Worm (Caenorhabditis elegans) whole organism, mixed stage, embryonic: Measurements from ENCODE around the gene T26H8.4.

Experiments
- M03D4.4 ChIP-seq: sonication (generic microtip); optimal IDR thresholded peaks from 2 replicates; lab custom pipeline; 2017; ENCODE audit warnings: mild to moderate bottlenecking, missing genetic modification characterization, missing compliant biosample characterization
- bed-3 ChIP-seq: fragments of 200-800 bp; sonication (Bioruptor generic); optimal IDR thresholded peaks from 3 replicates; lab custom pipeline; 2018; ENCODE audit warnings: mild to moderate bottlenecking, missing genetic modification characterization, moderate library complexity, missing compliant biosample characterization
- blmp-1 ChIP-seq: fragments of 150-350 bp; optimal IDR thresholded peaks from 2 replicates; lab custom pipeline; 2014; ENCODE audit warnings: missing biosample characterization, missing genetic modification characterization
- ceh-39 ChIP-seq: fragments of 150-350 bp; optimal IDR thresholded peaks from 2 replicates; lab custom pipeline; 2014; ENCODE audit warnings: missing biosample characterization, missing genetic modification characterization
- ceh-83 ChIP-seq: fragments of 200-800 bp; sonication (Bioruptor generic); optimal IDR thresholded peaks from 2 replicates; lab custom pipeline; 2018; ENCODE audit warnings: mild to moderate bottlenecking, missing genetic modification characterization, missing compliant biosample characterization
- ces-1 ChIP-seq: fragments of 150-350 bp; optimal IDR thresholded peaks from 2 replicates; lab custom pipeline; 2014; ENCODE audit warnings: missing biosample characterization, missing genetic modification reagents, missing genetic modification characterization
- cnd-1 ChIP-seq: fragments of 200-800 bp; sonication (Bioruptor generic); optimal IDR thresholded peaks from 2 replicates; lab custom pipeline; 2018; ENCODE audit warnings: mild to moderate bottlenecking, missing genetic modification characterization, missing compliant biosample characterization
- drap-1 ChIP-seq: fragments of 200-800 bp; sonication (Bioruptor generic); optimal IDR thresholded peaks from 3 replicates; lab custom pipeline; 2018; ENCODE audit warnings: mild to moderate bottlenecking, missing genetic modification characterization, missing compliant biosample characterization
- elt-1 ChIP-seq: sonication (generic microtip); optimal IDR thresholded peaks from 2 replicates; lab custom pipeline; 2017; ENCODE audit warnings: missing genetic modification characterization, mild to moderate bottlenecking, missing compliant biosample characterization, antibody characterized with exemption, moderate library complexity, borderline replicate concordance; ENCODE audit not compliant: insufficient read depth
- elt-3 ChIP-seq: fragments of 150-350 bp; optimal IDR thresholded peaks from 2 replicates; lab custom pipeline; 2014; ENCODE audit warnings: missing biosample characterization, missing genetic modification characterization
- flh-1 ChIP-seq: fragments of 200-800 bp; sonication (Bioruptor generic); optimal IDR thresholded peaks from 2 replicates; lab custom pipeline; 2018; ENCODE audit warnings: mild to moderate bottlenecking, missing genetic modification characterization, moderate library complexity, missing compliant biosample characterization
- hlh-1 ChIP-seq: fragments of 150-350 bp; optimal IDR thresholded peaks from 2 replicates; lab custom pipeline; 2014; ENCODE audit warnings: missing biosample characterization, missing genetic modification reagents, missing genetic modification characterization
- lin-13 ChIP-seq: fragments of 150-350 bp; optimal IDR thresholded peaks from 2 replicates; lab custom pipeline; 2014; ENCODE audit warnings: missing biosample characterization, missing genetic modification characterization
- lin-32 ChIP-seq: fragments of 200-800 bp; sonication (Bioruptor generic); optimal IDR thresholded peaks from 2 replicates; lab custom pipeline; 2018; ENCODE audit warnings: mild to moderate bottlenecking, missing genetic modification characterization, missing compliant biosample characterization
- lsy-2 ChIP-seq: fragments of 150-350 bp; optimal IDR thresholded peaks from 2 replicates; lab custom pipeline; 2014; ENCODE audit warnings: missing biosample characterization, missing genetic modification characterization
- mab-5 ChIP-seq: fragments of 150-350 bp; optimal IDR thresholded peaks from 2 replicates; lab custom pipeline; 2014; ENCODE audit warnings: missing biosample characterization, missing genetic modification characterization
- mep-1 ChIP-seq: fragments of 150-350 bp; optimal IDR thresholded peaks from 2 replicates; lab custom pipeline; 2017; ENCODE audit warnings: missing biosample characterization, missing genetic modification reagents, missing genetic modification characterization, inconsistent platforms
- nhr-12 ChIP-seq: fragments of 150-350 bp; optimal IDR thresholded peaks from 2 replicates; lab custom pipeline; 2014; ENCODE audit warnings: missing biosample characterization, missing genetic modification characterization
- nhr-2 ChIP-seq: fragments of 150-350 bp; optimal IDR thresholded peaks from 2 replicates; lab custom pipeline; 2014; ENCODE audit warnings: missing biosample characterization, missing genetic modification characterization
- nhr-237 ChIP-seq: fragments of 150-350 bp; optimal IDR thresholded peaks from 2 replicates; lab custom pipeline; 2014; ENCODE audit warnings: missing biosample characterization, missing genetic modification characterization
- nhr-28 ChIP-seq: fragments of 150-350 bp; optimal IDR thresholded peaks from 2 replicates; lab custom pipeline; 2014; ENCODE audit warnings: missing biosample characterization, missing genetic modification characterization
- nhr-76 ChIP-seq: sonication (generic microtip); optimal IDR thresholded peaks from 2 replicates; lab custom pipeline; 2017; ENCODE audit warnings: missing biosample characterization, missing genetic modification characterization
- pha-4 ChIP-seq: fragments of 150-350 bp; optimal IDR thresholded peaks from 2 replicates; lab custom pipeline; 2018; ENCODE audit warnings: missing biosample characterization, missing genetic modification reagents, missing genetic modification characterization
- sem-2 ChIP-seq: fragments of 200-800 bp; sonication (Bioruptor generic); optimal IDR thresholded peaks from 2 replicates; lab custom pipeline; 2018; ENCODE audit warnings: mild to moderate bottlenecking, missing genetic modification characterization, missing compliant biosample characterization
- snpc-4 ChIP-seq: fragments of 150-350 bp; optimal IDR thresholded peaks from 2 replicates; lab custom pipeline; 2014; ENCODE audit warnings: missing biosample characterization, missing genetic modification characterization
- sptf-1 ChIP-seq: sonication (generic microtip); optimal IDR thresholded peaks from 2 replicates; lab custom pipeline; 2017; ENCODE audit warnings: mild to moderate bottlenecking, missing genetic modification characterization, moderate library complexity, missing compliant biosample characterization
- tbx-8 ChIP-seq: fragments of 200-800 bp; sonication (Bioruptor generic); optimal IDR thresholded peaks from 2 replicates; lab custom pipeline; 2018; ENCODE audit warnings: mild to moderate bottlenecking, missing genetic modification characterization, moderate library complexity, missing compliant biosample characterization
- unc-120 ChIP-seq: sonication (generic microtip); optimal IDR thresholded peaks from 2 replicates; lab custom pipeline; 2017; ENCODE audit warnings: missing genetic modification characterization, missing compliant biosample characterization; ENCODE audit not compliant: poor library complexity, severe bottlenecking
- unc-39 ChIP-seq: fragments of 150-350 bp; optimal IDR thresholded peaks from 2 replicates; lab custom pipeline; 2014; ENCODE audit warnings: missing biosample characterization, missing genetic modification characterization
- unc-62 ChIP-seq: fragments of 150-350 bp; optimal IDR thresholded peaks from 2 replicates; lab custom pipeline; 2014; ENCODE audit warnings: missing biosample characterization, missing genetic modification reagents, missing genetic modification characterization
- zip-8 ChIP-seq: fragments of 150-350 bp; optimal IDR thresholded peaks from 2 replicates; lab custom pipeline; 2014; ENCODE audit warnings: missing biosample characterization, missing genetic modification characterization
- ztf-11 ChIP-seq: fragments of 150-350 bp; optimal IDR thresholded peaks from 2 replicates; lab custom pipeline; 2014; ENCODE audit warnings: missing biosample characterization, missing genetic modification characterization

The T26H8.4 gene

ce11 chrV:15313529-15313928, 6.9 kb upstream of the T26H8.4 start:
- TF ChIP-seq nhr-76 (tag; lab: Kevin White, UChicago) (no peak), drap-1 (GFP tag; lab: Kevin White, UChicago) (no peak), blmp-1 (no peak), ces-1 (GFP tag; lab: Kevin White, UChicago) (no peak), M03D4.4 (no peak), flh-1 (GFP tag; lab: Kevin White, UChicago) (no peak), lin-13 (tag; lab: Kevin White, UChicago) (no peak), ztf-11 (tag; lab: Kevin White, UChicago) (no peak), unc-62 (GFP tag; lab: Kevin White, UChicago) (no peak), elt-3 (tag; lab: Kevin White, UChicago) (no peak), mep-1 (tag; lab: Kevin White, UChicago) (no peak), unc-39 (tag; lab: Kevin White, UChicago) (no peak), bed-3 (GFP tag; lab: Kevin White, UChicago) (no peak)

DNA sequence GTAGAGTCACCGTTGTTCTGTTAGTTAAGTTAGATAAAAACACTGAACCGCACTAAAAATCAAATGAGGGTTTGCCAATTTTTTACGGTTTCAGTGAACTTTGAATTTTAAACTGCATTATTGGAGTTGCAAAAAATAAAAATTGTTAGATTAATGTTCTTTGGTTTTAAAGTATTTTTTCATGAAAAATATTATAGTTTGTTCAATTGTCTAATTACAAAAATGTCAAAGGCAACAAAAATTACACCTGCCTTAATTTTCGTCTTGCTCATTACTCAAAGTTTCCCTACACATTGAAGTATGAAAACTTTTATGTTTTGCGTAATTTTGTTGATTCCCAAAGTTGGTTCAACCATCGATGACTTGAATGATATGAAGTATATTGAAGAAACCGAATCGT, 4.1 kb upstream of the T26H8.4 start, which contains the start of gene irld-62:
irld-62 (plus strand) TSS at position 301 of the 400 bp plus-strand sequence.
- TF ChIP-seq nhr-28, result no peak

- TF ChIP-seq mab-5 (tag; lab: Kevin White, UChicago) (no peak), lin-32 (GFP tag; lab: Kevin White, UChicago) (no peak), nhr-237 (tag; lab: Kevin White, UChicago) (no peak), ces-1 (GFP tag; lab: Kevin White, UChicago) (no peak), elt-3 (tag; lab: Kevin White, UChicago) (no peak), bed-3 (GFP tag; lab: Kevin White, UChicago) (no peak), hlh-1 (tag; lab: Kevin White, UChicago) (no peak), pha-4 (tag; lab: Kevin White, UChicago) (no peak), ceh-39 (tag; lab: Kevin White, UChicago) (no peak), snpc-4 (no peak), flh-1 (GFP tag; lab: Kevin White, UChicago) (no peak), nhr-28 (no peak), mep-1 (tag; lab: Kevin White, UChicago) (no peak), elt-1 (no peak)
These were observed 2.4 kb upstream of the T26H8.4 start, which contains the start of gene srz-10 for ce11 chrV:15309011-15309410. Gene srz-10 (minus strand): TSS chrV:15309098.

DNA sequence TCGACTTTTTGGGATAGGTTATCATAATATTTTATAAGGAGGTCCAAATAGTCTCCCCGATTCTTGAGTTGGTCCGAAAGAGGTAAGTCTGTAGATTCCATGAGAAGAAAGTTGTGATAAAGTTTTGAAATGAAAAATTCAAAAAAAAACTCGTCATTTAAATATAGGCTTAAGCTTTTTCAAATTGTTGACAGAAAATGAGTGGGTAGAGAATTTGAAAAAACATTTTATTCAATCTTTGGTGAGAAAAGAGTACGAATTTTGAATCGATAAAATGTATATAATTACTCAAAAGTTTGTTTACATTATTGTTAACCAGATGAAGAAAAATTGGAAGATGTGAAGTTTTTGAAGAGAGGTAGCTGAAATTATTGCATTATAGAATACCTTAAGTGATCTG, 1.1 kb downstream of the T26H8.4 start, which contains the start of gene T26H8.5:
T26H8.5 (minus strand) TSS at position 101 of the 400 bp plus-strand sequence.
- no peak for TF ChIP-seq mep-1 (tag; lab: Kevin White, UChicago)
- no peak for TF ChIP-seq nhr-76 (tag; lab: Kevin White, UChicago)
- TF ChIP-seq bed-3 (GFP tag; lab: Kevin White, UChicago), result no peak
- TF ChIP-seq snpc-4, result no peak
- TF ChIP-seq lsy-2, result no peak
- no peak for TF ChIP-seq mab-5 (tag; lab: Kevin White, UChicago)
- TF ChIP-seq hlh-1 (tag; lab: Kevin White, UChicago), result no peak

DNA sequence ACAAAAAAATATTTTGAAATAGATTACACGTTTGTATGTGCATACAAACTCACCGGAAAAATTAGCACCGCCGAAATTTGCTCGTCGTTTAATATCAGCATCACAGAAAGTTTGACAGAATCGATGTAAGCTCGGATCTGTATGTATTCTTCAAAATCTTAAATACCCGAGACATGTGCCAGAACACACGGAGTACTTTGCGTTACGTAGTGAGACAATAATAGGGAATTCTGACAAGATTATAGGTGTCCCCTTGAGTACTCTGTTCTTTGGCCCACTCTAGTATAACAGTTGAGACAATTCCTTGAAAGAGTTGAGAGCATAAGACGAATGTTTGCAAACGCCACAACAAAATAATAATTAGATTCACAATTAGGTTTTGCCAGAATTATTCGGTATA, 3.0 kb downstream of the T26H8.4 start, which contains the start of gene srx-48:
srx-48 (minus strand) TSS at position 101 of the 400 bp plus-strand sequence.
- TF ChIP-seq ceh-83 (no peak), sptf-1 (tag; lab: Kevin White, UChicago) (no peak), cnd-1 (tag; lab: Kevin White, UChicago) (no peak), pha-4 (tag; lab: Kevin White, UChicago) (no peak), mab-5 (tag; lab: Kevin White, UChicago) (no peak), unc-39 (tag; lab: Kevin White, UChicago) (no peak), blmp-1 (no peak), bed-3 (GFP tag; lab: Kevin White, UChicago) (no peak), ceh-39 (tag; lab: Kevin White, UChicago) (no peak), sem-2 (GFP tag; lab: Kevin White, UChicago) (no peak), tbx-8 (GFP tag; lab: Kevin White, UChicago) (no peak), unc-120 (no peak), ztf-11 (tag; lab: Kevin White, UChicago) (no peak)
- TF ChIP-seq, all 35 proteins: peak for 0

DNA sequence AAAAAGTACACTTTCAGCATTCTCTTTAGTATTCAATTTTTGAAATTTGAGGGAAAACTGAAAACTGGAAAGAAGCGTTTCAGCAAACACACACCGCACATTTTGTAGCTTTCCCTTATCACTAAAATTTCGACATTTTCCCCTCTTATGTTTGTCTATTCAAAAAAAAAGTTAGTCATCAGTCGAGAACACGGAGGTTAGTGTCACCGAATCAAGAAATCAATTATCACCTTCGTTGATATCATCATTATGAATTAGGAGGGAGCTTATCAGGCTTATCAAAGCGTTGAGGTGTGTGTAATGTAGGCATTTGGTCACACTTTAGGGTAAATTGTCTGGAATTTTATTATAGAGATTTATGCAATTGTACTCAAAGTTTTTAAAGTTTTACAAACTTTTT, 8.0 kb downstream of the T26H8.4 start, which contains the start of gene cpr-3:
cpr-3 (minus strand) TSS at position 104 of the 400 bp plus-strand sequence.
- TF ChIP-seq bed-3 (GFP tag; lab: Kevin White, UChicago), result no peak
- TF ChIP-seq lsy-2, result no peak
- TF ChIP-seq tbx-8 (GFP tag; lab: Kevin White, UChicago), result no peak
- TF ChIP-seq ces-1 (GFP tag; lab: Kevin White, UChicago), result no peak
- no peak for TF ChIP-seq pha-4 (tag; lab: Kevin White, UChicago)
- no peak for TF ChIP-seq M03D4.4
- no peak for TF ChIP-seq elt-1
- no peak for TF ChIP-seq cnd-1 (tag; lab: Kevin White, UChicago)
- no peak for TF ChIP-seq mab-5 (tag; lab: Kevin White, UChicago)
- no peak for TF ChIP-seq zip-8 (tag; lab: Kevin White, UChicago)
- TF ChIP-seq ceh-83, result no peak
- no peak for TF ChIP-seq lin-32 (GFP tag; lab: Kevin White, UChicago)
- TF ChIP-seq nhr-2 (tag; lab: Kevin White, UChicago), result no peak
- TF ChIP-seq drap-1 (GFP tag; lab: Kevin White, UChicago), result no peak
- TF ChIP-seq elt-3 (tag; lab: Kevin White, UChicago), result no peak
- TF ChIP-seq unc-39 (tag; lab: Kevin White, UChicago), result no peak
- no peak for TF ChIP-seq nhr-12 (tag; lab: Kevin White, UChicago)
- TF ChIP-seq flh-1 (GFP tag; lab: Kevin White, UChicago), result no peak
